Worm (Caenorhabditis elegans) whole organism, mixed stage, embryonic: ENCODE measurements around the gene npr-1.

ENCODE experiments used
- ces-1 ChIP-seq: fragments of 150-350 bp; optimal IDR thresholded peaks from 2 replicates; lab custom pipeline; 2014; ENCODE audit warnings: missing biosample characterization, missing genetic modification reagents, missing genetic modification characterization
- lin-13 ChIP-seq: fragments of 150-350 bp; optimal IDR thresholded peaks from 2 replicates; lab custom pipeline; 2014; ENCODE audit warnings: missing biosample characterization, missing genetic modification characterization
- mep-1 ChIP-seq: fragments of 150-350 bp; optimal IDR thresholded peaks from 2 replicates; lab custom pipeline; 2017; ENCODE audit warnings: missing biosample characterization, missing genetic modification reagents, missing genetic modification characterization, inconsistent platforms
- nhr-12 ChIP-seq: fragments of 150-350 bp; optimal IDR thresholded peaks from 2 replicates; lab custom pipeline; 2014; ENCODE audit warnings: missing biosample characterization, missing genetic modification characterization
- nhr-76 ChIP-seq: sonication (generic microtip); optimal IDR thresholded peaks from 2 replicates; lab custom pipeline; 2017; ENCODE audit warnings: missing biosample characterization, missing genetic modification characterization
- pha-4 ChIP-seq: fragments of 150-350 bp; optimal IDR thresholded peaks from 2 replicates; lab custom pipeline; 2018; ENCODE audit warnings: missing biosample characterization, missing genetic modification reagents, missing genetic modification characterization
- unc-120 ChIP-seq: sonication (generic microtip); optimal IDR thresholded peaks from 2 replicates; lab custom pipeline; 2017; ENCODE audit warnings: missing genetic modification characterization, missing compliant biosample characterization; ENCODE audit not compliant: poor library complexity, severe bottlenecking

DNA sequence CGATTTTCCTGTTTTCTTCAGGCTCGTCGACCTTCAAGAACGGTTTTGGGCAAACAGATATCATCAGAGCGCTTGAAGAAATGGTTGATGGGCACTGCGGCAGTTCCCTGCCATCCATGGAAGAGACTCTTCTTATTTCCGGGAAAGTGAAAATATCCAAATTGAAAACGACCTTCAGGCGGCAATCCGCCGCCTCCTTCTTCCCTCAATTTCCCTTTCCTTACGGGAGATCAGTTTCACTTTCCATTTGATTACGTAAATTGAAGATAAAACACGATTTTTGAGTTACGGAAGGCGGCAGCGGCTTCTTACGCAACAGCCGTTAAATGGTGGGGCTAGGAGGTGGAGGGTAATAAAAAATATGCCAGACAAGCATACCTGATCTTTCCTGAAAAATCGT lies 39.4 kb upstream of the npr-1 start:
- no peak for TF ChIP-seq unc-120
- TF ChIP-seq nhr-76 (tag; lab: Kevin White, UChicago): no peak
- TF ChIP-seq pha-4: no peak
- TF ChIP-seq ces-1 (GFP tag; lab: Kevin White, UChicago): no peak
- no peak for TF ChIP-seq nhr-12 (tag; lab: Kevin White, UChicago)
- no peak for TF ChIP-seq lin-13 (tag; lab: Kevin White, UChicago)
- TF ChIP-seq mep-1 (tag; lab: Kevin White, UChicago): no peak
